Worm (Caenorhabditis elegans) whole organism, L4 larva: ENCODE data around the gene H10E21.1.

ENCODE experiments used
- ama-1 ChIP-seq: fragments of 150-350 bp; optimal IDR thresholded peaks from 2 replicates; lab custom pipeline; 2014; ENCODE audit warnings: inconsistent platforms, mixed read lengths
- duxl-1 ChIP-seq: sonication (generic microtip); optimal IDR thresholded peaks from 2 replicates; lab custom pipeline; 2016; ENCODE audit warnings: mild to moderate bottlenecking, missing genetic modification characterization, moderate library complexity, missing compliant biosample characterization; ENCODE audit not compliant: poor library complexity
- fkh-10 ChIP-seq: fragments of 150-350 bp; optimal IDR thresholded peaks from 2 replicates; lab custom pipeline; 2014; ENCODE audit warnings: missing biosample characterization, missing genetic modification reagents, missing genetic modification characterization
- lin-15B ChIP-seq: fragments of 150-350 bp; sonication (generic microtip); optimal IDR thresholded peaks from 3 replicates; lab custom pipeline; 2014; ENCODE audit warnings: missing biosample characterization, missing genetic modification characterization
- lin-39 ChIP-seq: fragments of 150-350 bp; optimal IDR thresholded peaks from 2 replicates; lab custom pipeline; 2014; ENCODE audit warnings: missing biosample characterization, missing genetic modification reagents, missing genetic modification characterization
- nhr-25 ChIP-seq: sonication (generic microtip); optimal IDR thresholded peaks from 2 replicates; lab custom pipeline; 2017; ENCODE audit warnings: missing genetic modification characterization, mild to moderate bottlenecking, missing compliant biosample characterization, antibody characterized with exemption, moderate library complexity, borderline replicate concordance; ENCODE audit not compliant: insufficient read depth
- ztf-7 ChIP-seq: fragments of 150-350 bp; optimal IDR thresholded peaks from 2 replicates; lab custom pipeline; 2014; ENCODE audit warnings: missing biosample characterization, missing genetic modification characterization

ce11 chrIII:49064-49463, 33.5 kb downstream of the H10E21.1 start:
- no peak for TF ChIP-seq duxl-1 (tag; lab: Kevin White, UChicago)
- TF ChIP-seq fkh-10 = no peak
- no peak for TF ChIP-seq lin-15B
- no peak for TF ChIP-seq ztf-7 (tag; lab: Kevin White, UChicago)
- no peak for TF ChIP-seq nhr-25 (tag; lab: Kevin White, UChicago)
- no peak for TF ChIP-seq ama-1 (lab: Kevin White, UChicago)
- TF ChIP-seq lin-39 (tag; lab: Kevin White, UChicago) = no peak
